Worm (Caenorhabditis elegans) whole organism, L2 larva: ENCODE measurements around the gene ctsa-1.1.

Experiments
- R02D3.7 ChIP-seq: fragments of 150-350 bp; optimal IDR thresholded peaks from 2 replicates; lab custom pipeline; 2014; ENCODE audit warnings: missing biosample characterization, missing genetic modification characterization
- ZK546.5 ChIP-seq: sonication (generic microtip); optimal IDR thresholded peaks from 2 replicates; lab custom pipeline; 2017; ENCODE audit warnings: missing biosample characterization, missing genetic modification characterization
- alr-1 ChIP-seq: fragments of 150-350 bp; optimal IDR thresholded peaks from 2 replicates; lab custom pipeline; 2014; ENCODE audit warnings: missing biosample characterization, missing genetic modification characterization
- aly-2 ChIP-seq: fragments of 150-350 bp; optimal IDR thresholded peaks from 2 replicates; lab custom pipeline; 2014; ENCODE audit warnings: missing biosample characterization, missing genetic modification characterization
- ama-1 ChIP-seq: fragments of 150-350 bp; optimal IDR thresholded peaks from 2 replicates; lab custom pipeline; 2018; ENCODE audit warnings: inconsistent platforms
- blmp-1 ChIP-seq: sonication (generic microtip); optimal IDR thresholded peaks from 2 replicates; lab custom pipeline; 2017; ENCODE audit warnings: missing genetic modification characterization, mild to moderate bottlenecking, missing compliant biosample characterization, antibody characterized with exemption, moderate library complexity; ENCODE audit not compliant: insufficient read depth
- ceh-16 ChIP-seq: fragments of 150-350 bp; optimal IDR thresholded peaks from 2 replicates; lab custom pipeline; 2014; ENCODE audit warnings: missing biosample characterization, missing genetic modification characterization
- ceh-82 ChIP-seq: fragments of 150-350 bp; optimal IDR thresholded peaks from 2 replicates; lab custom pipeline; 2014; ENCODE audit warnings: missing biosample characterization, missing genetic modification characterization
- crh-2 ChIP-seq: sonication (generic microtip); optimal IDR thresholded peaks from 2 replicates; lab custom pipeline; 2017; ENCODE audit warnings: missing biosample characterization, missing genetic modification characterization
- dmd-4 ChIP-seq: sonication (generic microtip); optimal IDR thresholded peaks from 2 replicates; lab custom pipeline; 2017; ENCODE audit warnings: missing biosample characterization, missing genetic modification characterization
- elt-1 ChIP-seq: fragments of 150-350 bp; optimal IDR thresholded peaks from 2 replicates; lab custom pipeline; 2014; ENCODE audit warnings: missing biosample characterization, missing genetic modification characterization
- gmeb-1 ChIP-seq: fragments of 150-350 bp; optimal IDR thresholded peaks from 2 replicates; lab custom pipeline; 2014; ENCODE audit warnings: missing biosample characterization, missing genetic modification characterization
- lin-11 ChIP-seq: fragments of 150-350 bp; sonication (generic microtip); optimal IDR thresholded peaks from 2 replicates; lab custom pipeline; 2014; ENCODE audit warnings: missing biosample characterization, missing genetic modification characterization, inconsistent platforms, mixed read lengths
- lin-13 ChIP-seq: fragments of 150-350 bp; optimal IDR thresholded peaks from 2 replicates; lab custom pipeline; 2014; ENCODE audit warnings: missing biosample characterization, missing genetic modification reagents, missing genetic modification characterization
- lin-39 ChIP-seq: fragments of 150-350 bp; optimal IDR thresholded peaks from 2 replicates; lab custom pipeline; 2014; ENCODE audit warnings: missing biosample characterization, missing genetic modification reagents, missing genetic modification characterization
- lsy-2 ChIP-seq, 2 experiments: fragments of 150-350 bp in 1 of 2; sonication (generic microtip) in 1 of 2; optimal IDR thresholded peaks; 2 replicates each; lab custom pipeline; 2014 to 2017; ENCODE audit warnings: missing biosample characterization in 2 of 2, missing genetic modification characterization in 2 of 2
- mbf-1 ChIP-seq: sonication (generic microtip); optimal IDR thresholded peaks from 2 replicates; lab custom pipeline; 2017; ENCODE audit warnings: missing biosample characterization, missing genetic modification characterization
- mdl-1 ChIP-seq, 2 experiments: fragments of 150-350 bp in 1 of 2; sonication (generic microtip) in 1 of 2; optimal IDR thresholded peaks; 2 replicates each; lab custom pipeline; 2017; ENCODE audit warnings: missing biosample characterization in 2 of 2, missing genetic modification characterization in 2 of 2
- nhr-11 ChIP-seq: fragments of 150-350 bp; optimal IDR thresholded peaks from 2 replicates; lab custom pipeline; 2014; ENCODE audit warnings: missing biosample characterization, missing genetic modification characterization
- nhr-129 ChIP-seq: fragments of 150-350 bp; optimal IDR thresholded peaks from 2 replicates; lab custom pipeline; 2014; ENCODE audit warnings: missing biosample characterization, missing genetic modification characterization
- nhr-21 ChIP-seq: fragments of 150-350 bp; optimal IDR thresholded peaks from 2 replicates; lab custom pipeline; 2014; ENCODE audit warnings: missing biosample characterization, missing genetic modification characterization
- nhr-237 ChIP-seq: fragments of 150-350 bp; optimal IDR thresholded peaks from 2 replicates; lab custom pipeline; 2014; ENCODE audit warnings: missing biosample characterization, missing genetic modification characterization
- nhr-25 ChIP-seq: fragments of 150-350 bp; sonication (generic microtip); optimal IDR thresholded peaks from 3 replicates; lab custom pipeline; 2014; ENCODE audit warnings: missing biosample characterization, missing genetic modification characterization
- nhr-6 ChIP-seq: fragments of 150-350 bp; optimal IDR thresholded peaks from 2 replicates; lab custom pipeline; 2014; ENCODE audit warnings: missing biosample characterization, missing genetic modification characterization
- nhr-77 ChIP-seq: fragments of 150-350 bp; optimal IDR thresholded peaks from 2 replicates; lab custom pipeline; 2014; ENCODE audit warnings: missing biosample characterization, missing genetic modification characterization
- peb-1 ChIP-seq: fragments of 150-350 bp; optimal IDR thresholded peaks from 2 replicates; lab custom pipeline; 2014; ENCODE audit warnings: missing biosample characterization, missing genetic modification characterization
- skn-1 ChIP-seq: sonication (generic microtip); optimal IDR thresholded peaks from 2 replicates; lab custom pipeline; 2017; ENCODE audit warnings: missing biosample characterization, missing genetic modification characterization
- sma-3 ChIP-seq: sonication (generic microtip); optimal IDR thresholded peaks from 2 replicates; lab custom pipeline; 2016; ENCODE audit warnings: missing genetic modification reagents, missing genetic modification characterization, missing compliant biosample characterization
- sma-9 ChIP-seq, 2 experiments: fragments of 150-350 bp in 1 of 2; sonication (generic microtip) in 1 of 2; optimal IDR thresholded peaks; 2 replicates each; lab custom pipeline; 2014 to 2016; ENCODE audit warnings: missing genetic modification characterization in 2 of 2, mild to moderate bottlenecking in 1 of 2, missing biosample characterization in 1 of 2, missing compliant biosample characterization in 1 of 2, missing genetic modification reagents in 1 of 2, moderate library complexity in 1 of 2
- unc-55 ChIP-seq: fragments of 150-350 bp; sonication (generic microtip); optimal IDR thresholded peaks from 3 replicates; lab custom pipeline; 2014; ENCODE audit warnings: missing biosample characterization, missing genetic modification reagents, missing genetic modification characterization
- unc-62 ChIP-seq: fragments of 150-350 bp; optimal IDR thresholded peaks from 2 replicates; lab custom pipeline; 2014; ENCODE audit warnings: missing biosample characterization, missing genetic modification reagents, missing genetic modification characterization
- zag-1 ChIP-seq: fragments of 150-350 bp; optimal IDR thresholded peaks from 2 replicates; lab custom pipeline; 2014; ENCODE audit warnings: missing biosample characterization, missing genetic modification characterization
- ztf-1 ChIP-seq: fragments of 200-800 bp; sonication (Bioruptor generic); conservative IDR thresholded peaks from 2 replicates; pipeline ENCODE4 v1.3.6; 2022; ENCODE audit warnings: missing genetic modification characterization, missing compliant biosample characterization
- ztf-11 ChIP-seq: sonication (generic microtip); optimal IDR thresholded peaks from 2 replicates; lab custom pipeline; 2017; ENCODE audit warnings: missing biosample characterization, missing genetic modification characterization
- ztf-4 ChIP-seq: fragments of 150-350 bp; optimal IDR thresholded peaks from 2 replicates; lab custom pipeline; 2014; ENCODE audit warnings: missing biosample characterization, missing genetic modification characterization

The ctsa-1.1 gene

DNA sequence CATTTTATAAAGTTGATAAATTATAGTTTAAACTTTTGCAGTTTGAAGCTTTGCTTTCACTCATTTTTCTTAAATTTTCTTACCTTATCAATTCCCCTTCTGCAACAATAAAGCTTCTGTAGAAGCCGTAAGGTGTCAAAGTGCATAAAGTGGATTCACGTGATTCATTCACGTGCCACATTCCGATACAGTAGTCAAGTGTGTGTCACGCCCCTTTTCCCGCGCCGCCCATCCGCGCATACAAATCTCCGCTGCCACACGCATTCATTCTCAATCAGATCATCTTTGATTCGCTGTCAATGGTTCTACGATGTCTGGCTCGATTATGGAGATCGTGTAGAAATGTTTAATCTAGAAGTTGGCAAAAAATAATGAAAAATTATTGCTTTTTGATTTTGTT lies 9.6 kb downstream of the ctsa-1.1 start:
- TF ChIP-seq blmp-1 (tag; lab: Kevin White, UChicago) (no peak), nhr-25 (peak; percentile 18), sma-3 (GFP tag; lab: Kevin White, UChicago) (peak; percentile 12), nhr-129 (tag; lab: Kevin White, UChicago) (no peak), nhr-21 (tag; lab: Kevin White, UChicago) (peak; percentile 33), lin-39 (tag; lab: Kevin White, UChicago) (no peak), R02D3.7 (tag; lab: Kevin White, UChicago) (no peak), ama-1 (lab: Kevin White, UChicago) (no peak), sma-9 (GFP tag; optimal IDR thresholded peaks at IDR 0.05; lab: Kevin White, UChicago) (peak; percentile 40), sma-9 (tag; optimal IDR thresholded peaks at IDR 0.05; lab: Kevin White, UChicago) (no peak), alr-1 (no peak), lin-11 (tag; lab: Kevin White, UChicago) (no peak), lin-13 (GFP tag; lab: Kevin White, UChicago) (no peak), unc-62 (GFP tag; lab: Kevin White, UChicago) (no peak), lsy-2 (tag; optimal IDR thresholded peaks at IDR 0.05; lab: Kevin White, UChicago) (peak in 1 of 2 experiments; percentile 4), nhr-6 (no peak), ztf-1 (GFP tag; lab: Robert Waterston, UW) (no peak), elt-1 (tag; lab: Kevin White, UChicago) (no peak), skn-1 (no peak), peb-1 (tag; lab: Kevin White, UChicago) (no peak), aly-2 (no peak)

ce11 chrII:4747697-4748096 lies 10.2 kb downstream of the ctsa-1.1 start:
- TF ChIP-seq nhr-25 (peak; percentile 28), skn-1 (no peak), nhr-11 (tag; lab: Kevin White, UChicago) (no peak), nhr-237 (tag; lab: Kevin White, UChicago) (no peak), sma-9 (GFP tag; optimal IDR thresholded peaks at IDR 0.05; lab: Kevin White, UChicago) (peak; percentile 31), sma-9 (tag; optimal IDR thresholded peaks at IDR 0.05; lab: Kevin White, UChicago) (no peak), crh-2 (tag; lab: Kevin White, UChicago) (peak; percentile 69), ztf-4 (tag; lab: Kevin White, UChicago) (no peak), gmeb-1 (tag; lab: Kevin White, UChicago) (peak; percentile 28), unc-55 (GFP tag; lab: Kevin White, UChicago) (no peak), lin-13 (GFP tag; lab: Kevin White, UChicago) (no peak)

ce11 chrII:4748374-4748773 lies 10.9 kb downstream of the ctsa-1.1 start:
- no peak for TF ChIP-seq nhr-77 (tag; lab: Kevin White, UChicago)
- TF ChIP-seq skn-1: no peak
- TF ChIP-seq blmp-1 (tag; lab: Kevin White, UChicago): peak; percentile 21
- TF ChIP-seq ceh-16: no peak
- no peak for TF ChIP-seq alr-1
- TF ChIP-seq unc-55 (GFP tag; lab: Kevin White, UChicago): no peak
- no peak for TF ChIP-seq mdl-1 (tag; optimal IDR thresholded peaks at IDR 0.05; lab: Kevin White, UChicago)
- no peak for TF ChIP-seq aly-2
- no peak for TF ChIP-seq lin-39 (tag; lab: Kevin White, UChicago)
- no peak for TF ChIP-seq lin-13 (GFP tag; lab: Kevin White, UChicago)
- no peak for TF ChIP-seq nhr-11 (tag; lab: Kevin White, UChicago)
- TF ChIP-seq ztf-11: no peak
- TF ChIP-seq nhr-25: peak; percentile 55
- no peak for TF ChIP-seq zag-1
- peak; percentile 54 for TF ChIP-seq nhr-21 (tag; lab: Kevin White, UChicago)
- peak; percentile 43 for TF ChIP-seq sma-3 (GFP tag; lab: Kevin White, UChicago)
- no peak for TF ChIP-seq ama-1 (lab: Kevin White, UChicago)
- peak; percentile 44 for TF ChIP-seq sma-9 (GFP tag; optimal IDR thresholded peaks at IDR 0.05; lab: Kevin White, UChicago)
- TF ChIP-seq sma-9 (tag; optimal IDR thresholded peaks at IDR 0.05; lab: Kevin White, UChicago): no peak
- no peak for TF ChIP-seq ZK546.5 (tag; lab: Kevin White, UChicago)
- no peak for TF ChIP-seq mbf-1 (tag; lab: Kevin White, UChicago)
- no peak for TF ChIP-seq unc-62 (GFP tag; lab: Kevin White, UChicago)
- no peak for TF ChIP-seq dmd-4 (tag; lab: Kevin White, UChicago)
- TF ChIP-seq ztf-1 (GFP tag; lab: Robert Waterston, UW): no peak

- TF ChIP-seq nhr-25 (peak; percentile 35), sma-9 (GFP tag; optimal IDR thresholded peaks at IDR 0.05; lab: Kevin White, UChicago) (peak; percentile 57), sma-9 (tag; optimal IDR thresholded peaks at IDR 0.05; lab: Kevin White, UChicago) (no peak), ama-1 (lab: Kevin White, UChicago) (peak; percentile 41), nhr-21 (tag; lab: Kevin White, UChicago) (peak; percentile 4), blmp-1 (tag; lab: Kevin White, UChicago) (peak; percentile 33), ceh-82 (tag; lab: Kevin White, UChicago) (no peak), ztf-1 (GFP tag; lab: Robert Waterston, UW) (no peak)
These were observed 12.1 kb downstream of the ctsa-1.1 start, which contains the start of gene F41C3.2 for ce11 chrII:4749581-4749980. Gene F41C3.2 (plus strand): TSS chrII:4749968.
